Worm (Caenorhabditis elegans) whole organism, L4 larva: Measurements from ENCODE around the gene atf-4.

Experiments
- F49E8.2 ChIP-seq: sonication (generic microtip); optimal IDR thresholded peaks from 2 replicates; lab custom pipeline; 2016; ENCODE audit warnings: missing compliant biosample characterization, mild to moderate bottlenecking, missing genetic modification characterization, borderline replicate concordance
- T20F7.1 ChIP-seq: fragments of 200-800 bp; sonication (Bioruptor generic); optimal IDR thresholded peaks from 2 replicates; lab custom pipeline; 2018; ENCODE audit warnings: mild to moderate bottlenecking, missing genetic modification characterization, missing compliant biosample characterization
- aha-1 ChIP-seq: fragments of 150-350 bp; peaks from one replicate; lab custom pipeline; 2014; ENCODE audit warnings: missing biosample characterization, missing genetic modification characterization
- aly-2 ChIP-seq: sonication (generic microtip); optimal IDR thresholded peaks from 2 replicates; lab custom pipeline; 2018; ENCODE audit warnings: missing biosample characterization, missing genetic modification characterization
- ceh-20 ChIP-seq: fragments of 200-800 bp; sonication (Bioruptor generic); IDR thresholded peaks from 2 replicates; pipeline ENCODE4 v1.3.6; 2022; ENCODE audit warnings: missing genetic modification reagents, missing genetic modification characterization, missing compliant biosample characterization
- ceh-28 ChIP-seq: fragments of 150-350 bp; optimal IDR thresholded peaks from 2 replicates; lab custom pipeline; 2014; ENCODE audit warnings: missing biosample characterization, missing genetic modification reagents, missing genetic modification characterization
- ceh-62 ChIP-seq: sonication (generic microtip); optimal IDR thresholded peaks from 2 replicates; lab custom pipeline; 2017; ENCODE audit warnings: missing biosample characterization, missing genetic modification characterization
- daf-16 ChIP-seq, 3 experiments: sonication (generic microtip); optimal IDR thresholded peaks; 2 replicates each; lab custom pipeline; 2016 to 2017; ENCODE audit warnings: missing genetic modification characterization in 3 of 3, missing genetic modification reagents in 3 of 3, mild to moderate bottlenecking in 2 of 3, missing compliant biosample characterization in 2 of 3, missing biosample characterization in 1 of 3, moderate library complexity in 1 of 3
- dmd-6 ChIP-seq: fragments of 200-800 bp; sonication (Bioruptor generic); IDR thresholded peaks from 2 replicates; pipeline ENCODE4 v1.3.6; 2022; ENCODE audit warnings: missing genetic modification reagents, missing genetic modification characterization, missing compliant biosample characterization
- duxl-1 ChIP-seq: sonication (generic microtip); optimal IDR thresholded peaks from 2 replicates; lab custom pipeline; 2016; ENCODE audit warnings: mild to moderate bottlenecking, missing genetic modification characterization, moderate library complexity, missing compliant biosample characterization; ENCODE audit not compliant: poor library complexity
- dve-1 ChIP-seq: sonication (generic microtip); optimal IDR thresholded peaks from 2 replicates; lab custom pipeline; 2017; ENCODE audit warnings: antibody characterized with exemption, mild to moderate bottlenecking, missing genetic modification characterization, missing compliant biosample characterization; ENCODE audit not compliant: insufficient read depth
- fkh-10 ChIP-seq: fragments of 150-350 bp; optimal IDR thresholded peaks from 2 replicates; lab custom pipeline; 2014; ENCODE audit warnings: missing biosample characterization, missing genetic modification reagents, missing genetic modification characterization
- fos-1 ChIP-seq: fragments of 150-350 bp; optimal IDR thresholded peaks from 2 replicates; lab custom pipeline; 2014; ENCODE audit warnings: missing biosample characterization, missing genetic modification characterization
- hlh-11 ChIP-seq: fragments of 200-800 bp; sonication (Bioruptor generic); optimal IDR thresholded peaks from 2 replicates; lab custom pipeline; 2018; ENCODE audit warnings: mild to moderate bottlenecking, missing genetic modification characterization, missing compliant biosample characterization
- hlh-30 ChIP-seq: sonication (generic microtip); optimal IDR thresholded peaks from 2 replicates; lab custom pipeline; 2017; ENCODE audit warnings: antibody characterized with exemption, mild to moderate bottlenecking, missing genetic modification characterization, missing compliant biosample characterization; ENCODE audit not compliant: insufficient read depth
- lin-29 ChIP-seq: fragments of 200-800 bp; sonication (Bioruptor generic); IDR thresholded peaks from 2 replicates; pipeline ENCODE4 v1.3.6; 2022; ENCODE audit warnings: missing genetic modification reagents, missing genetic modification characterization, missing compliant biosample characterization
- lin-38 ChIP-seq: fragments of 200-800 bp; sonication (Bioruptor generic); IDR thresholded peaks from 2 replicates; pipeline ENCODE4 v1.3.6; 2022; ENCODE audit warnings: missing genetic modification reagents, missing genetic modification characterization, missing compliant biosample characterization
- lir-3 ChIP-seq: sonication (generic microtip); optimal IDR thresholded peaks from 2 replicates; lab custom pipeline; 2016; ENCODE audit warnings: mild to moderate bottlenecking, missing genetic modification characterization, missing compliant biosample characterization
- madf-5 ChIP-seq, 2 experiments: fragments of 200-800 bp; sonication (Bioruptor generic); IDR thresholded peaks; 2 replicates each; pipeline ENCODE4 v1.3.6; 2022; ENCODE audit warnings: missing compliant biosample characterization in 2 of 2, missing genetic modification characterization in 2 of 2
- madf-9 ChIP-seq: fragments of 200-800 bp; sonication (Bioruptor generic); conservative IDR thresholded peaks from 2 replicates; pipeline ENCODE4 v1.3.6; 2022; ENCODE audit warnings: missing genetic modification reagents, missing genetic modification characterization, missing compliant biosample characterization
- mes-2 ChIP-seq: sonication (generic microtip); optimal IDR thresholded peaks from 2 replicates; lab custom pipeline; 2016; ENCODE audit warnings: missing genotype, mild to moderate bottlenecking, missing genetic modification characterization, missing compliant biosample characterization; ENCODE audit not compliant: poor library complexity, severe bottlenecking
- mxl-2 ChIP-seq: fragments of 200-800 bp; sonication (Bioruptor generic); conservative IDR thresholded peaks from 2 replicates; pipeline ENCODE4 v1.3.6; 2022; ENCODE audit warnings: missing genetic modification reagents, missing genetic modification characterization, missing compliant biosample characterization
- nhr-11 ChIP-seq: fragments of 150-350 bp; optimal IDR thresholded peaks from 2 replicates; lab custom pipeline; 2014; ENCODE audit warnings: missing biosample characterization, missing genetic modification characterization
- nhr-111 ChIP-seq: fragments of 200-800 bp; sonication (Bioruptor generic); optimal IDR thresholded peaks from 2 replicates; lab custom pipeline; 2018; ENCODE audit warnings: mild to moderate bottlenecking, missing genetic modification characterization, missing compliant biosample characterization
- nhr-25 ChIP-seq: sonication (generic microtip); optimal IDR thresholded peaks from 2 replicates; lab custom pipeline; 2017; ENCODE audit warnings: missing genetic modification characterization, mild to moderate bottlenecking, missing compliant biosample characterization, antibody characterized with exemption, moderate library complexity, borderline replicate concordance; ENCODE audit not compliant: insufficient read depth
- nhr-28 ChIP-seq: fragments of 150-350 bp; optimal IDR thresholded peaks from 2 replicates; lab custom pipeline; 2014; ENCODE audit warnings: missing biosample characterization, missing genetic modification characterization
- nhr-41 ChIP-seq: fragments of 200-800 bp; sonication (Bioruptor generic); IDR thresholded peaks from 2 replicates; pipeline ENCODE4 v1.3.6; 2022; ENCODE audit warnings: missing genetic modification reagents, missing genetic modification characterization, missing compliant biosample characterization
- nhr-48 ChIP-seq: sonication (generic microtip); optimal IDR thresholded peaks from 2 replicates; lab custom pipeline; 2016; ENCODE audit warnings: mild to moderate bottlenecking, missing genetic modification characterization, missing compliant biosample characterization
- pha-4 ChIP-seq, 2 experiments: fragments of 150-350 bp in 1 of 2; fragments of 200-800 bp in 1 of 2; sonication (Bioruptor generic) in 1 of 2; IDR thresholded peaks in 1 of 2; optimal IDR thresholded peaks in 1 of 2; 2 replicates each; pipeline versions ENCODE4 v1.3.6 to Lab custom; 2014 to 2022; ENCODE audit warnings: missing genetic modification characterization in 2 of 2, missing genetic modification reagents in 2 of 2, missing biosample characterization in 1 of 2, missing compliant biosample characterization in 1 of 2
- pqm-1 ChIP-seq: sonication (generic microtip); optimal IDR thresholded peaks from 2 replicates; lab custom pipeline; 2017; ENCODE audit warnings: missing biosample characterization, missing genetic modification characterization
- rbr-2 ChIP-seq: sonication (generic microtip); optimal IDR thresholded peaks from 2 replicates; lab custom pipeline; 2016; ENCODE audit warnings: missing genotype, missing genetic modification characterization, missing compliant biosample characterization
- set-16 ChIP-seq: fragments of 200-800 bp; sonication (Bioruptor generic); IDR thresholded peaks from 2 replicates; pipeline ENCODE4 v1.3.6; 2022; ENCODE audit warnings: missing genetic modification reagents, missing genetic modification characterization, missing compliant biosample characterization
- snpc-1.2 ChIP-seq: fragments of 200-800 bp; sonication (Bioruptor generic); IDR thresholded peaks from 2 replicates; pipeline ENCODE4 v1.3.6; 2022; ENCODE audit warnings: missing genetic modification reagents, missing genetic modification characterization, missing compliant biosample characterization
- snpc-4 ChIP-seq: fragments of 150-350 bp; optimal IDR thresholded peaks from 2 replicates; lab custom pipeline; 2014; ENCODE audit warnings: missing biosample characterization, missing genetic modification characterization
- tag-97 ChIP-seq: fragments of 200-800 bp; sonication (Bioruptor generic); IDR thresholded peaks from 2 replicates; pipeline ENCODE4 v1.3.6; 2022; ENCODE audit warnings: missing genetic modification characterization, missing compliant biosample characterization
- tra-1 ChIP-seq: fragments of 200-800 bp; sonication (Bioruptor generic); IDR thresholded peaks from 2 replicates; pipeline ENCODE4 v1.3.6; 2022; ENCODE audit warnings: missing genetic modification reagents, missing genetic modification characterization, missing compliant biosample characterization
- unc-39 ChIP-seq: sonication (generic microtip); optimal IDR thresholded peaks from 2 replicates; lab custom pipeline; 2017; ENCODE audit warnings: missing biosample characterization, missing genetic modification characterization
- unc-62 ChIP-seq, 3 experiments: fragments of 150-350 bp in 1 of 3; sonication (generic microtip); optimal IDR thresholded peaks in 2 of 3; peaks in 1 of 3; 1 replicate in 1 of 3; 2 replicates in 2 of 3; lab custom pipeline; 2014 to 2017; ENCODE audit warnings: missing biosample characterization in 3 of 3, missing genetic modification characterization in 3 of 3, missing genetic modification reagents in 3 of 3, missing genotype in 1 of 3
- zag-1 ChIP-seq: fragments of 150-350 bp; optimal IDR thresholded peaks from 2 replicates; lab custom pipeline; 2014; ENCODE audit warnings: missing biosample characterization, missing genetic modification characterization
- zip-11 ChIP-seq: fragments of 200-800 bp; sonication (Bioruptor generic); IDR thresholded peaks from 2 replicates; pipeline ENCODE4 v1.3.6; 2022; ENCODE audit warnings: missing genetic modification characterization, missing compliant biosample characterization
- zip-2 ChIP-seq: fragments of 150-350 bp; optimal IDR thresholded peaks from 2 replicates; lab custom pipeline; 2014; ENCODE audit warnings: missing biosample characterization, missing genetic modification characterization
- ztf-7 ChIP-seq: fragments of 150-350 bp; optimal IDR thresholded peaks from 2 replicates; lab custom pipeline; 2014; ENCODE audit warnings: missing biosample characterization, missing genetic modification characterization

atf-4 gene

DNA sequence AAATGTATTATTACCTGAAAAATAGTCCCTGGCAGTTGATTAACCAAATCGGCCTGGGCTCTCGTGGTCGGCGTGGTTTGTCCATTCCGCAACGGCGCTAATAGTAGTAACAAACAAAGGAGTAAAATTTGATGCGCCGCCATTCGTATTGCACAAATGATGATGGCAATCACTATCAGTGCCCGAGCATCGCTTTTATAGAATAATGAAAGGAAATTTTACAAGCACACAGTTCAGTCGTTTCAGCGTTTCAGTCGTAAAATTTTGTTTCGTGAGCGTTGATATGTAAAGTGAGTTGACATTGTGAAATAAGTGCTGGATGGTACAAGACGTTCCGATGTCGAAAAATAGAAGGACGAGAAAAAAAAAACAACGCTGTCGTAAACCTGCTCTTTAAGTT is 38.9 kb downstream of the atf-4 start, which contains the start of gene Y16B4A.2 (continued):
- TF ChIP-seq unc-39 (no peak), zag-1 (tag; lab: Kevin White, UChicago) (no peak), T20F7.1 (GFP tag; lab: Kevin White, UChicago) (no peak), snpc-4 (tag; lab: Kevin White, UChicago) (no peak), dve-1 (no peak), nhr-111 (GFP tag; lab: Kevin White, UChicago) (no peak), tag-97 (GFP tag; lab: Robert Waterston, UW) (no peak), nhr-28 (tag; lab: Kevin White, UChicago) (peak; percentile 27), rbr-2 (tag; lab: Kevin White, UChicago) (no peak), mes-2 (tag; lab: Kevin White, UChicago) (no peak), pha-4 (GFP tag; IDR thresholded peaks at IDR 0.05; lab: Robert Waterston, UW) (no peak), pha-4 (tag; optimal IDR thresholded peaks at IDR 0.05; lab: Kevin White, UChicago) (no peak), zip-2 (tag; lab: Kevin White, UChicago) (no peak), F49E8.2 (tag; lab: Kevin White, UChicago) (no peak), lin-38 (GFP tag; lab: Robert Waterston, UW) (no peak), hlh-11 (tag; lab: Kevin White, UChicago) (peak; percentile 10), lin-29 (GFP tag; lab: Robert Waterston, UW) (no peak), lir-3 (no peak)

- peak; percentile 63 for TF ChIP-seq aha-1 (tag; lab: Kevin White, UChicago)
- TF ChIP-seq dmd-6 (GFP tag; lab: Robert Waterston, UW), result peak; percentile 52
- no peak for TF ChIP-seq ceh-62 (tag; lab: Kevin White, UChicago)
- peak; percentile 65 for TF ChIP-seq pqm-1 (tag; lab: Kevin White, UChicago)
- TF ChIP-seq hlh-11 (tag; lab: Kevin White, UChicago), result peak; percentile 6
- peak; percentile 40 for TF ChIP-seq nhr-28 (tag; lab: Kevin White, UChicago)
- TF ChIP-seq dve-1, result peak; percentile 1
- TF ChIP-seq mxl-2 (GFP tag; lab: Robert Waterston, UW), result no peak
Measured at ce11 chrX:14770336-14770735, 40.3 kb downstream of the atf-4 start.

ce11 chrX:14768989-14769388 is 41.6 kb downstream of the atf-4 start:
- TF ChIP-seq nhr-25 (tag; lab: Kevin White, UChicago) (no peak), zip-11 (GFP tag; lab: Robert Waterston, UW) (no peak), tra-1 (no peak), nhr-28 (tag; lab: Kevin White, UChicago) (peak; percentile 79), aly-2 (no peak), nhr-48 (tag; lab: Kevin White, UChicago) (no peak), pqm-1 (tag; lab: Kevin White, UChicago) (peak; percentile 73), unc-62 (GFP tag; optimal IDR thresholded peaks at IDR 0.05 in 1 of 2; lab: Kevin White, UChicago) (peak in 1 of 2 experiments; percentile 94), unc-62 (tag; optimal IDR thresholded peaks at IDR 0.05; lab: Kevin White, UChicago) (no peak), madf-9 (GFP tag; lab: Robert Waterston, UW) (no peak), dve-1 (peak; percentile 31), nhr-41 (GFP tag; lab: Robert Waterston, UW) (no peak), aha-1 (tag; lab: Kevin White, UChicago) (peak; percentile 9), hlh-11 (tag; lab: Kevin White, UChicago) (peak; percentile 56), hlh-30 (no peak), zip-2 (tag; lab: Kevin White, UChicago) (no peak), dmd-6 (GFP tag; lab: Robert Waterston, UW) (peak; percentile 68), daf-16 (GFP tag; optimal IDR thresholded peaks at IDR 0.05; lab: Kevin White, UChicago) (no peak), daf-16 (tag; optimal IDR thresholded peaks at IDR 0.05; lab: Kevin White, UChicago) (peak; percentile 65)

ce11 chrX:14767813-14768212 is 42.8 kb downstream of the atf-4 start:
- no peak for TF ChIP-seq duxl-1 (tag; lab: Kevin White, UChicago)
- TF ChIP-seq nhr-25 (tag; lab: Kevin White, UChicago), result no peak
- TF ChIP-seq fos-1 (tag; lab: Kevin White, UChicago), result no peak
- no peak for TF ChIP-seq zip-2 (tag; lab: Kevin White, UChicago)
- no peak for TF ChIP-seq ztf-7
- no peak for TF ChIP-seq ceh-28
- TF ChIP-seq snpc-1.2 (GFP tag; lab: Robert Waterston, UW), result peak; percentile 63; the same call in 1 of the 2 replicates
- TF ChIP-seq nhr-11 (tag; lab: Kevin White, UChicago), result no peak
- TF ChIP-seq set-16 (GFP tag; lab: Robert Waterston, UW), result peak; percentile 59; the same call in 1 of the 2 replicates
- no peak for TF ChIP-seq fkh-10
- 0 out of 4 replicates have a peak, but pooled peaks of 1 of the 2 experiments have one; percentile 49 for TF ChIP-seq madf-5 (GFP tag; IDR thresholded peaks at IDR 0.05; lab: Robert Waterston, UW)
- no peak for TF ChIP-seq mxl-2 (GFP tag; lab: Robert Waterston, UW)
- TF ChIP-seq ceh-20 (GFP tag; lab: Robert Waterston, UW), result no peak
